Worm (Caenorhabditis elegans) whole organism, L4 larva: Measurements from ENCODE around the gene pitr-4.

ENCODE experiments used
- T26A8.4 ChIP-seq: fragments of 200-800 bp; sonication (Bioruptor generic); IDR thresholded peaks from 2 replicates; pipeline ENCODE4 v1.3.6; 2022; ENCODE audit warnings: missing genetic modification characterization, missing compliant biosample characterization
- ceh-32 ChIP-seq: sonication (generic microtip); optimal IDR thresholded peaks from 2 replicates; lab custom pipeline; 2016; ENCODE audit warnings: mild to moderate bottlenecking, missing genetic modification characterization, missing compliant biosample characterization; ENCODE audit not compliant: poor library complexity
- ctbp-1 ChIP-seq: fragments of 200-800 bp; sonication (Bioruptor generic); IDR thresholded peaks from 2 replicates; pipeline ENCODE4 v1.3.6; 2022; ENCODE audit warnings: missing genetic modification reagents, missing genetic modification characterization, missing compliant biosample characterization
- dmd-6 ChIP-seq: fragments of 200-800 bp; sonication (Bioruptor generic); IDR thresholded peaks from 2 replicates; pipeline ENCODE4 v1.3.6; 2022; ENCODE audit warnings: missing genetic modification reagents, missing genetic modification characterization, missing compliant biosample characterization
- dmd-9 ChIP-seq: fragments of 200-800 bp; sonication (Bioruptor generic); IDR thresholded peaks from 2 replicates; pipeline ENCODE4 v1.3.6; 2022; ENCODE audit warnings: missing genetic modification reagents, missing genetic modification characterization, missing compliant biosample characterization
- egl-43 ChIP-seq: fragments of 200-800 bp; sonication (Bioruptor generic); IDR thresholded peaks from 2 replicates; pipeline ENCODE4 v1.3.6; 2022; ENCODE audit warnings: missing genetic modification reagents, missing genetic modification characterization, missing compliant biosample characterization
- fos-1 ChIP-seq: fragments of 150-350 bp; optimal IDR thresholded peaks from 2 replicates; lab custom pipeline; 2014; ENCODE audit warnings: missing biosample characterization, missing genetic modification characterization
- gei-8 ChIP-seq: fragments of 200-800 bp; sonication (Bioruptor generic); optimal IDR thresholded peaks from 2 replicates; lab custom pipeline; 2018; ENCODE audit warnings: mild to moderate bottlenecking, missing genetic modification characterization, missing compliant biosample characterization
- hlh-30 ChIP-seq: sonication (generic microtip); optimal IDR thresholded peaks from 2 replicates; lab custom pipeline; 2017; ENCODE audit warnings: antibody characterized with exemption, mild to moderate bottlenecking, missing genetic modification characterization, missing compliant biosample characterization; ENCODE audit not compliant: insufficient read depth
- lim-7 ChIP-seq: fragments of 200-800 bp; sonication (Bioruptor generic); IDR thresholded peaks from 2 replicates; pipeline ENCODE4 v1.3.6; 2022; ENCODE audit warnings: missing genetic modification characterization, missing compliant biosample characterization
- lir-3 ChIP-seq: sonication (generic microtip); optimal IDR thresholded peaks from 2 replicates; lab custom pipeline; 2016; ENCODE audit warnings: mild to moderate bottlenecking, missing genetic modification characterization, missing compliant biosample characterization
- mep-1 ChIP-seq: fragments of 150-350 bp; sonication (generic microtip); optimal IDR thresholded peaks from 3 replicates; lab custom pipeline; 2014; ENCODE audit warnings: missing biosample characterization, missing genetic modification characterization
- mes-2 ChIP-seq: sonication (generic microtip); optimal IDR thresholded peaks from 2 replicates; lab custom pipeline; 2016; ENCODE audit warnings: missing genotype, mild to moderate bottlenecking, missing genetic modification characterization, missing compliant biosample characterization; ENCODE audit not compliant: poor library complexity, severe bottlenecking
- nhr-41 ChIP-seq: fragments of 200-800 bp; sonication (Bioruptor generic); IDR thresholded peaks from 2 replicates; pipeline ENCODE4 v1.3.6; 2022; ENCODE audit warnings: missing genetic modification reagents, missing genetic modification characterization, missing compliant biosample characterization
- nhr-48 ChIP-seq: sonication (generic microtip); optimal IDR thresholded peaks from 2 replicates; lab custom pipeline; 2016; ENCODE audit warnings: mild to moderate bottlenecking, missing genetic modification characterization, missing compliant biosample characterization
- nhr-77 ChIP-seq: fragments of 150-350 bp; optimal IDR thresholded peaks from 2 replicates; lab custom pipeline; 2014; ENCODE audit warnings: missing biosample characterization, missing genetic modification characterization
- pha-4 ChIP-seq, 2 experiments: fragments of 150-350 bp in 1 of 2; fragments of 200-800 bp in 1 of 2; sonication (Bioruptor generic) in 1 of 2; IDR thresholded peaks in 1 of 2; optimal IDR thresholded peaks in 1 of 2; 2 replicates each; pipeline versions ENCODE4 v1.3.6 to Lab custom; 2014 to 2022; ENCODE audit warnings: missing genetic modification characterization in 2 of 2, missing genetic modification reagents in 2 of 2, missing biosample characterization in 1 of 2, missing compliant biosample characterization in 1 of 2
- pqm-1 ChIP-seq: sonication (generic microtip); optimal IDR thresholded peaks from 2 replicates; lab custom pipeline; 2017; ENCODE audit warnings: missing biosample characterization, missing genetic modification characterization
- saeg-2 ChIP-seq: fragments of 200-800 bp; sonication (Bioruptor generic); IDR thresholded peaks from 2 replicates; pipeline ENCODE4 v1.3.6; 2022; ENCODE audit warnings: missing genetic modification reagents, missing genetic modification characterization, missing compliant biosample characterization
- set-16 ChIP-seq: fragments of 200-800 bp; sonication (Bioruptor generic); IDR thresholded peaks from 2 replicates; pipeline ENCODE4 v1.3.6; 2022; ENCODE audit warnings: missing genetic modification reagents, missing genetic modification characterization, missing compliant biosample characterization
- skn-1 ChIP-seq: fragments of 150-350 bp; optimal IDR thresholded peaks from 2 replicates; lab custom pipeline; 2014; ENCODE audit warnings: missing biosample characterization, missing genetic modification characterization
- snpc-4 ChIP-seq: fragments of 150-350 bp; optimal IDR thresholded peaks from 2 replicates; lab custom pipeline; 2014; ENCODE audit warnings: missing biosample characterization, missing genetic modification characterization
- tag-97 ChIP-seq: fragments of 200-800 bp; sonication (Bioruptor generic); IDR thresholded peaks from 2 replicates; pipeline ENCODE4 v1.3.6; 2022; ENCODE audit warnings: missing genetic modification characterization, missing compliant biosample characterization
- tra-1 ChIP-seq: fragments of 200-800 bp; sonication (Bioruptor generic); IDR thresholded peaks from 2 replicates; pipeline ENCODE4 v1.3.6; 2022; ENCODE audit warnings: missing genetic modification reagents, missing genetic modification characterization, missing compliant biosample characterization
- unc-39 ChIP-seq: sonication (generic microtip); optimal IDR thresholded peaks from 2 replicates; lab custom pipeline; 2017; ENCODE audit warnings: missing biosample characterization, missing genetic modification characterization
- unc-62 ChIP-seq, 3 experiments: fragments of 150-350 bp in 1 of 3; sonication (generic microtip); optimal IDR thresholded peaks in 2 of 3; peaks in 1 of 3; 1 replicate in 1 of 3; 2 replicates in 2 of 3; lab custom pipeline; 2014 to 2017; ENCODE audit warnings: missing biosample characterization in 3 of 3, missing genetic modification characterization in 3 of 3, missing genetic modification reagents in 3 of 3, missing genotype in 1 of 3

The pitr-4 gene

ce11 chrV:9618420-9618819, 43.0 kb downstream of the pitr-4 start (continued):
- TF ChIP-seq T26A8.4 (no peak), egl-43 (GFP tag; lab: Robert Waterston, UW) (peak; percentile 74)
- TF ChIP-seq, all 104 proteins: peak for 3

DNA sequence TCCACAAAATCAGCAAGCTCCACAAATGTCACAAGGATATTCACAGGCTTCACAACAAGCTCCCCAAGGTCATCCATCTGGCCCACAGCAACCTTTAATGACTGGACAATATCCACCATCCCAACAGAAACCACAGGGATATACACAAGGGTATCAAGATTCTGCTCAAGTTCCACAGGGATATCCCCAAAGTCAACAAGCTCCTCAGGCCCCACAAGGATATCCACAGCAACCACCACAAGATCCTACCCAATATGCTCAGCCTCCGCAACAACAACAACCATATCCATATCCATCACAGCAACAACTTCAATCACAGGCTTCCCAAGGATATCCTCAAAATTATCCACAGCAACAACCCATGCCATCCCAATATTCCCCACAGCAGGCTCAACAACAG, 44.7 kb downstream of the pitr-4 start:
- TF ChIP-seq ctbp-1 (GFP tag; lab: Robert Waterston, UW) (no peak), unc-39 (tag; lab: Kevin White, UChicago) (no peak), skn-1 (no peak), fos-1 (tag; lab: Kevin White, UChicago) (no peak), dmd-9 (GFP tag; lab: Robert Waterston, UW) (no peak), nhr-41 (GFP tag; lab: Robert Waterston, UW) (no peak), mes-2 (tag; lab: Kevin White, UChicago) (no peak), pqm-1 (tag; lab: Kevin White, UChicago) (no peak), snpc-4 (tag; lab: Kevin White, UChicago) (no peak), ceh-32 (no peak), tag-97 (GFP tag; lab: Robert Waterston, UW) (no peak), lir-3 (tag; lab: Kevin White, UChicago) (no peak), nhr-48 (tag; lab: Kevin White, UChicago) (no peak), lim-7 (GFP tag; lab: Robert Waterston, UW) (no peak), hlh-30 (tag; lab: Kevin White, UChicago) (no peak), pha-4 (GFP tag; IDR thresholded peaks at IDR 0.05; lab: Robert Waterston, UW) (no peak), pha-4 (tag; optimal IDR thresholded peaks at IDR 0.05; lab: Kevin White, UChicago) (no peak), saeg-2 (GFP tag; lab: Robert Waterston, UW) (no peak)

- TF ChIP-seq unc-62 (GFP tag; optimal IDR thresholded peaks at IDR 0.05 in 1 of 2; lab: Kevin White, UChicago) (peak in 1 of 2 experiments; percentile 5), unc-62 (tag; optimal IDR thresholded peaks at IDR 0.05; lab: Kevin White, UChicago) (no peak), gei-8 (GFP tag; lab: Kevin White, UChicago) (no peak), set-16 (GFP tag; lab: Robert Waterston, UW) (peak; percentile 71)
Observed at ce11 chrV:9616130-9616529, 45.3 kb downstream of the pitr-4 start.

ce11 chrV:9615725-9616124, 45.7 kb downstream of the pitr-4 start, which contains the start of gene pqn-63:
TSS of gene pqn-63 (plus strand) at chrV:9616031.
- TF ChIP-seq dmd-9 (GFP tag; lab: Robert Waterston, UW) (no peak), T26A8.4 (no peak), nhr-77 (no peak), dmd-6 (GFP tag; lab: Robert Waterston, UW) (peak; percentile 42; the same call in 1 of the 2 replicates)
- TF ChIP-seq, all 104 proteins: peak for 1

DNA sequence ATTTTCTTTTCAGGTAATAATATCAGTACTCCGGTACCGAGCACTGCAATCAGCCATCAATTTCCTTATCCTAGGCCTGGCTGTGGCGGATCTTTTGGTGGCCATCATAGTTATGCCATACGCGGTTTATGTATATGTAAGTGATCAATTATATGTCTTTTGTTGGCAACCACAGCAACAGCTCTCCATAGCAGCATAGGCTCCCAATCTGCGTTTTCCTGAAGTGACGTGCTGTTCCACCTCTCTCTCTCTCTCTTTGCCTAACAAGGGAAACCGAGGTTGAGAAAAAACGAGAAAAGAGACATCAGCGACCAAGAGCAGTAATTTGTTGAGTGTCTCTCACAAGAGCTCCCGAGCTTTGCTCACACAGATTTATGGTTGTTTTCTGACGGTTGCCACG, 52.2 kb downstream of the pitr-4 start:
- TF ChIP-seq mep-1 (tag; lab: Kevin White, UChicago) (no peak), tra-1 (GFP tag; lab: Robert Waterston, UW) (no peak), egl-43 (GFP tag; lab: Robert Waterston, UW) (0 out of 2 replicates have a peak, but pooled peaks have one; percentile 22), unc-62 (GFP tag; optimal IDR thresholded peaks at IDR 0.05 in 1 of 2; lab: Kevin White, UChicago) (peak in 1 of 2 experiments; percentile 92), unc-62 (tag; optimal IDR thresholded peaks at IDR 0.05; lab: Kevin White, UChicago) (no peak)
